Fruit fly (Drosophila melanogaster): Measurements from ENCODE around the gene Ets96B.

Gene Ets96B

dm6 chr3R:24773422-24773821 is 14.4 kb upstream of the Ets96B start:
- TF ChIP-seq Myc (optimal IDR thresholded peaks at IDR 0.05) (no peak), insv (optimal IDR thresholded peaks at IDR 0.05) (no peak), psq (optimal IDR thresholded peaks at IDR 0.05) (no peak), h (optimal IDR thresholded peaks at IDR 0.05) (no peak), ttk (optimal IDR thresholded peaks at IDR 0.05) (no peak), Sin3A (optimal IDR thresholded peaks at IDR 0.05) (no peak)

DNA sequence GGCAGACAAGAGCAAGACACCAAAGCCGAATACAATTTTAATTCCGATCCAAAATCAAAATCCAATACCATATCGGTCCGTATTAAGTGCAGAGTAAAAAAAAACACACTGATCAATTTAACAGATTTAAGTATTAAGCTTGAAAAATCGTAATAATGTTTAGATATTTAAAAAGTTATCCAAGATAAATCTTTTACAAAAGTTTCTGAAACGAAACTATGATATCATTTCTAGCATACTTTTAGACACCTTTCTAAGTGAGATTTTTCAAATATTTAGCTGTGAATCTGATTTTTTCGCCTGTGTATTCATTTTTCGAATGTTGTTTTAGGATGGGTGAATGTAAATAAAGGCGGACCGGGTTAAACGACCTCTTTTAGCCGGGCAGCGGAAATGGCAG is 10.8 kb upstream of the Ets96B start:
- TF ChIP-seq insv (optimal IDR thresholded peaks at IDR 0.05) (no peak), ttk (optimal IDR thresholded peaks at IDR 0.05) (no peak), psq (optimal IDR thresholded peaks at IDR 0.05) (no peak), Sin3A (optimal IDR thresholded peaks at IDR 0.05) (no peak), Myc (optimal IDR thresholded peaks at IDR 0.05) (no peak), h (optimal IDR thresholded peaks at IDR 0.05) (no peak)

dm6 chr3R:24778218-24778739 is 9.6 kb upstream of the Ets96B start:
- TF ChIP-seq Myc (optimal IDR thresholded peaks at IDR 0.05) (no peak), insv (optimal IDR thresholded peaks at IDR 0.05) (no peak), psq (optimal IDR thresholded peaks at IDR 0.05) (no peak), ttk (optimal IDR thresholded peaks at IDR 0.05) (no peak), Sin3A (optimal IDR thresholded peaks at IDR 0.05) (no peak), h (optimal IDR thresholded peaks at IDR 0.05) (no peak)

DNA sequence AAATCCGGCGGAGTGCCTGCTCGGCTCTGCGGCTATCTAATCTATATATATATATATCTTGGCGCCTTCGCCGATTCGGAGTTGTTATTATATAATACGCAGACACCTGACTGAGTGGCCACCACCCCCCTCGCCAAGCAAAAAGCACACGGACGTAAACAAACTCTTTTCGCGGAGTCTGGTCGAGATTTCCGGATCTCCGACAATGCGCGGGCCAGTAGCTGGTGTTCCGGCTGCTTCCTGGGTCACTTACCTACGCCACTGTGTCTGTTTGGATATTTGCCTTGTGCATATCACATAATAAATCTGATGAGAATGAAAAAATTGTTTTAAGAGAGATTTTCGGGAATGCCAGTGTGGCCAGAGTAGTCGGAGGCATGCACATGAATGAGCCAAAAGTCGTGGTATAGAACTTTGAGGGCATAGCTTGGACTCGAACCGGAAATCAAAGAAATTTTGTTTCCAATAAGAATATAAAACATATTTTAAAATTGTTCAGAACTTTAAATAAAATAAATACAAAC is 750 bp upstream of the Ets96B start, which contains the start of gene CG5805:
CG5805 (minus strand) TSS at position 380 of the 524 bp plus-strand sequence.
- no peak for TF ChIP-seq insv (optimal IDR thresholded peaks at IDR 0.05)
- TF ChIP-seq ttk (optimal IDR thresholded peaks at IDR 0.05): no peak
- TF ChIP-seq h (optimal IDR thresholded peaks at IDR 0.05): no peak

DNA sequence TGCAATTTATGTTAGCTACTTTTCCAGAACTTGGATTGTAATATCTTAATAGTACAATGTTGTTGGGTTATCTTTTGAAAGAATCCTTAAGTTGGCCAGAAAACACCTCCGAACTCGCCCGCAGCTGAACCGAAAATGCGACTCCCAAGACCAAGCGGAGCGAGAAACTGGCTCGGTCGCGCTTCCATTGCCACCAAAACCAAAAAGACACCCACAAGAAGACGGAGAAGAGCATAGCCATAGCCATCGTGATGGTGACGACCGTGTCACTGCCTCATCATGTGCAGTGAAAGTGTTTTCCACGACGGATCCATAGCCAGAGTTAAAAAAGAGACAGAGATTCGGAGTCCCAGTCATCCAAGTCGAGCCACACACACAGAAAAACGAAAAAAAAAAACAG is 2.2 kb downstream of the Ets96B start, which contains the start of gene CG13634:
CG13634 (minus strand) TSS at position 101 of the 400 bp plus-strand sequence.
- TF ChIP-seq insv (optimal IDR thresholded peaks at IDR 0.05): no peak
- TF ChIP-seq Myc (optimal IDR thresholded peaks at IDR 0.05): no peak
- no peak for TF ChIP-seq ttk (optimal IDR thresholded peaks at IDR 0.05)
- no peak for TF ChIP-seq psq (optimal IDR thresholded peaks at IDR 0.05)
- no peak for TF ChIP-seq h (optimal IDR thresholded peaks at IDR 0.05)
- no peak for TF ChIP-seq Sin3A (optimal IDR thresholded peaks at IDR 0.05)

DNA sequence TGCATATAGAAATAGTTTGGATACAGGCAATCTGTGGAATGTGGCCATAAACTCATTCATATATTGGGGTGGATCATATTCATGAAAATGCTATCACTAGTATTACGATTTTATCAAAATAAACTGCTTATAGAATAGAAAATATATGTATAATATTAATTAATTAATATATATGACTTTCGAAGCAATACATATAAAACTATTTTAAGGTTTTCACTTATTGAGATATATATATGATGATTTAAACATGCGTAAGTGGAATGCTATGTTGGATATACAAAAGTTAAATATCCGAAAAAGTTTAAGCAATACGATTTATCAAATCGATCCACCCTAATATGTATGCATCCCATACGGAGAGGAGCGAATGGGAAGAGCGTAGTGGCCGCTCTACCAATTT is 10.7 kb downstream of the Ets96B start:
- TF ChIP-seq insv (optimal IDR thresholded peaks at IDR 0.05) (no peak), Myc (optimal IDR thresholded peaks at IDR 0.05) (no peak), h (optimal IDR thresholded peaks at IDR 0.05) (no peak)

DNA sequence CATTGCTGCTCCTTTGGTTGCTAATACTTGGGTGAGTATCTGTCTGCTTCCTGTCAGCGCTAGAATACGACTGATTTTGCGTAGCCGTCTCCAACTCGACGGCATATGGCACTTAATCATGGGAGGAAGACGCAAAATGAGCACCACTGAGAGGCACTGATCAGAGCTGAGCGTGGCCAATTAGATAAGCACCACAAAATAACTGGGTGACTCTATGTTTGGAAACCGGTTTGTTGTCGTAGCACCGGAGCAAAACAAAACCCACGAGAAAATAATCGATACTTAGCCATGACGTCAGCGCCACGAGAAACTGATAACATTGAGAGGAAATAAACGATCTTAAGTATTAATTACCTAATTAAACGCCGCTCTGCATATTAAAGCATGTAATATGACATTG is 11.6 kb downstream of the Ets96B start, which contains the start of gene Ude:
Ude (minus strand) TSS at position 166 of the 400 bp plus-strand sequence.
- TF ChIP-seq h (optimal IDR thresholded peaks at IDR 0.05) (no peak), insv (optimal IDR thresholded peaks at IDR 0.05) (no peak), Sin3A (optimal IDR thresholded peaks at IDR 0.05) (no peak), Myc (optimal IDR thresholded peaks at IDR 0.05) (no peak), psq (optimal IDR thresholded peaks at IDR 0.05) (no peak), ttk (optimal IDR thresholded peaks at IDR 0.05) (no peak)

- TF ChIP-seq Sin3A (optimal IDR thresholded peaks at IDR 0.05) (no peak), insv (optimal IDR thresholded peaks at IDR 0.05) (no peak), psq (optimal IDR thresholded peaks at IDR 0.05) (no peak), h (optimal IDR thresholded peaks at IDR 0.05) (no peak), Myc (optimal IDR thresholded peaks at IDR 0.05) (no peak)
These were observed 17.2 kb downstream of the Ets96B start, which contains the start of gene polybromo for dm6 chr3R:24805048-24805447. polybromo (minus strand) TSS chr3R:24805259.

DNA sequence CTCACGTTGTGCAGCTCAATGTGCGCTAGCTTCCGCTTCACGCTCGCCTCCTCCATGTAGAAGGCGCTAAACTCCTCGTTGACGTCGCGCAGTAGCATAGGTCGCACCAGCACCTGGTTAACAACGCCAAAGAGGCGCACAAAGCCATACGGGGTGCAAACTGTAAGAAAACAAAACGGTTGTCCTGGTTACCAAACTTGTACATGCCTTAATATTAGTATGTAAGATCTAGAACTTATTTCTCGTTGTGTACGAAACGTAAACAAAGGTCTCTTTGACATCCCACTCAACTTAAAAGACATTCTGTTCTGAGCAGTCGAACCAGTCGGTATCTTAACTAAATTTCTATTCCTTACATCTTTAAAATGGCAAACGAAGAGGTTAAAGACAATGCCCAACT is 19.5 kb downstream of the Ets96B start, which contains the start of gene CG6980:
CG6980 (plus strand) TSS at position 301 of the 400 bp plus-strand sequence.
- TF ChIP-seq insv (optimal IDR thresholded peaks at IDR 0.05) (no peak), ttk (optimal IDR thresholded peaks at IDR 0.05) (no peak), Myc (optimal IDR thresholded peaks at IDR 0.05) (no peak)

DNA sequence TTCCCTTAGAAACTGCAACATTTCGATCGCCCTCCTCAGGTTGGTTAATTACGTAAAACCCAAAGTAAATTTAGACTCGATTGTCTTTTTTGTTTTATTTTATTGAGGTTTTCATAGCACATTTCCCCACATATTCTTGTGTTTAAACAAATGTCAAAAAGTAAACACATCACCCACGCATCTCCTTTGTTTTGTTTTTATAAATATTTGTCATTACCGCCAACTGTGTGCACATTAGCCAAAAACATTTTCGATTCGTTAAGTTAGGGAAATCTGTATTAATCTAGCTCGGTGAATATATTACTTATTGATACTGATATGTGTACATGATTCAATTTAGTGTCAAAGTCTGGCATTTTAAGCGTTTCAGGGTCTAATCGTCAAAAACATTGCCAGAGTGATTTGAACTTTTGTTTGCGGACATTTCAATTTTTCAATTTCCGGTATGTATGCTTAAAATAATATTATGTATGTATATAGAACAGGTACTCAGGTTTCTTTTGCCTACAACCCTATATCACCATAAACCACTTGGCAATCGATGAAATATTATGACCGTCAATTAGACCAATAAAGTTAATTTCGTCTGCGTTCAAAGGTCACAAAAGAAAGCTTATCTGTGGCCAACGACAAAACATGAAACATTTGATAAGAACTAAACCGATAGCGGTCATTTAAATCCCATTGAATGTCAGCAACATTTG is 21.9 kb downstream of the Ets96B start:
- TF ChIP-seq ttk (optimal IDR thresholded peaks at IDR 0.05) (no peak), Sin3A (optimal IDR thresholded peaks at IDR 0.05) (no peak), insv (optimal IDR thresholded peaks at IDR 0.05) (no peak), h (optimal IDR thresholded peaks at IDR 0.05) (no peak), psq (optimal IDR thresholded peaks at IDR 0.05) (no peak), Myc (optimal IDR thresholded peaks at IDR 0.05) (no peak)

- TF ChIP-seq h (optimal IDR thresholded peaks at IDR 0.05) (no peak), ttk (optimal IDR thresholded peaks at IDR 0.05) (no peak), Sin3A (optimal IDR thresholded peaks at IDR 0.05) (no peak), Myc (optimal IDR thresholded peaks at IDR 0.05) (no peak), insv (optimal IDR thresholded peaks at IDR 0.05) (no peak), psq (optimal IDR thresholded peaks at IDR 0.05) (no peak)
These were observed 23.2 kb downstream of the Ets96B start for dm6 chr3R:24810844-24811625.

DNA sequence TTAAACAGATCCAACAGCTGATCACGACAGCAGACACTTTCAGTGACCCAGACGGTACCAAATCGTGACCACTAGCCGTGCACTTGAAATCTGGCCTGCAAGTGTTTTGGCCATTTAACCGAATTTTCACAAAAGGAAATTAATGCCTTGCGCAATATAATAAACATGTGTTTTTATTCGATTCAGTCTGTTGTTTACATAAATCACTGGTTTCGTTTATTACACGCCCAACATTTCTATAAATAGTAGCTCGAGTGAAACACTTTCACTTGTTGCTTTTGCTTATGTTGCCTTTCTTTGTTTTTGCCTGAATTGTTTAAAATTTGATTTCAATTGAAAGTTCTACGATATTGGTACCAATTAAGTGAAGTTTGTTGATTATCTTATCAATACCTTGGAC is 24.5 kb downstream of the Ets96B start:
- no peak for TF ChIP-seq Sin3A (optimal IDR thresholded peaks at IDR 0.05)
- no peak for TF ChIP-seq h (optimal IDR thresholded peaks at IDR 0.05)
- no peak for TF ChIP-seq psq (optimal IDR thresholded peaks at IDR 0.05)
- TF ChIP-seq insv (optimal IDR thresholded peaks at IDR 0.05): no peak
- no peak for TF ChIP-seq ttk (optimal IDR thresholded peaks at IDR 0.05)
- no peak for TF ChIP-seq Myc (optimal IDR thresholded peaks at IDR 0.05)
